Worm (Caenorhabditis elegans) whole organism, L1 larva: ENCODE results near the gene C16A3.2.

Source experiments
- ceh-8 ChIP-seq: fragments of 200-800 bp; sonication (Bioruptor generic); optimal IDR thresholded peaks from 2 replicates; lab custom pipeline; 2018; ENCODE audit warnings: mild to moderate bottlenecking, missing genetic modification characterization, moderate library complexity, missing compliant biosample characterization
- elt-3 ChIP-seq, 6 experiments: fragments of 150-350 bp in 1 of 6; sonication (generic microtip); optimal IDR thresholded peaks; 2 replicates each; lab custom pipeline; 2017 to 2018; ENCODE audit warnings: missing biosample characterization in 6 of 6, missing genetic modification characterization in 6 of 6, inconsistent platforms in 1 of 6
- nhr-77 ChIP-seq: fragments of 150-350 bp; optimal IDR thresholded peaks from 2 replicates; lab custom pipeline; 2014; ENCODE audit warnings: missing biosample characterization, missing genetic modification characterization

ce11 chrIII:6358704-6359103, 30.9 kb upstream of the C16A3.2 start:
- TF ChIP-seq nhr-77 (tag; lab: Kevin White, UChicago) (no peak), elt-3 (tag; optimal IDR thresholded peaks at IDR 0.05; lab: Kevin White, UChicago) (peak in 2 of 6 experiments; percentile 15 to 17), ceh-8 (GFP tag; lab: Kevin White, UChicago) (no peak)
